Worm (Caenorhabditis elegans) whole organism, L1 larva: ENCODE data around the gene ptr-1.

ENCODE experiments used
- C16A3.4 ChIP-seq: fragments of 150-350 bp; optimal IDR thresholded peaks from 2 replicates; lab custom pipeline; 2014; ENCODE audit warnings: missing biosample characterization, missing genetic modification characterization
- egl-27 ChIP-seq, 2 experiments: fragments of 150-350 bp in 1 of 2; sonication (generic microtip); optimal IDR thresholded peaks; 3 replicates each; lab custom pipeline; 2017 to 2018; ENCODE audit warnings: missing biosample characterization in 2 of 2, missing genetic modification characterization in 2 of 2, missing genetic modification reagents in 2 of 2
- jun-1 ChIP-seq: fragments of 150-350 bp; optimal IDR thresholded peaks from 2 replicates; lab custom pipeline; 2014; ENCODE audit warnings: missing biosample characterization, missing genetic modification reagents, missing genetic modification characterization
- lin-13 ChIP-seq: fragments of 150-350 bp; optimal IDR thresholded peaks from 2 replicates; lab custom pipeline; 2014; ENCODE audit warnings: missing biosample characterization, missing genetic modification reagents, missing genetic modification characterization
- mdl-1 ChIP-seq, 2 experiments: fragments of 150-350 bp; optimal IDR thresholded peaks; 2 replicates each; lab custom pipeline; 2014 to 2017; ENCODE audit warnings: missing biosample characterization in 2 of 2, missing genetic modification characterization in 2 of 2, inconsistent platforms in 1 of 2
- mep-1 ChIP-seq: fragments of 150-350 bp; optimal IDR thresholded peaks from 2 replicates; lab custom pipeline; 2014; ENCODE audit warnings: missing biosample characterization, missing genetic modification characterization
- nhr-11 ChIP-seq: fragments of 150-350 bp; optimal IDR thresholded peaks from 2 replicates; lab custom pipeline; 2014; ENCODE audit warnings: missing biosample characterization, missing genetic modification characterization
- nhr-90 ChIP-seq: sonication (generic microtip); optimal IDR thresholded peaks from 2 replicates; lab custom pipeline; 2016; ENCODE audit warnings: mild to moderate bottlenecking, missing genetic modification characterization, missing compliant biosample characterization; ENCODE audit not compliant: poor library complexity
- snpc-4 ChIP-seq: fragments of 150-350 bp; optimal IDR thresholded peaks from 2 replicates; lab custom pipeline; 2014; ENCODE audit warnings: missing biosample characterization, missing genetic modification characterization

DNA sequence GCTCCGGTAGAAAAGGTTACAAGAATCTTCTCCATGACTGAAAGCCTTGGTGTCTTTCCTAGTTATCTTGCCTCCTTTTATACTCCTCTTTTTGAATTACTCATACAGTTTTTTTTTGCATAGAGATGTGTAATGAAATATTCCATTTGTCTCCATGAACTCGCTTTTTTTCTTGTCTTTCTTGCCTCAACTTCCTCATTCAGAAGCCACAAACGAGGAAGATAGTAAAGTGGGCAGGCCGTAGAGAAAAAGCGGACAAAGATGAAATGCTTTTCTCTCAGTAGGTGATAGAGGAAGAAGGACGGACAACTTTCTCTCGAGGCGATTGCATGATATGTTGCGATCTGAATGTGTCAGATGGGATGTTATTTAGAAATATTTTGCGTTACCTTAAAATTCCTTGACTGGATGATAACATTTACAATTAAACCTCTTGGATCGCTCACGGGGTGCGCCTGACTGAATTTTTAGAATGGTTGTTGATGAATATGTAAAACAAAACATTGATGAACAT, 18.5 kb downstream of the ptr-1 start, which contains the start of gene col-145:
- TF ChIP-seq egl-27 (tag; optimal IDR thresholded peaks at IDR 0.05; lab: Kevin White, UChicago) (no peak), jun-1 (tag; lab: Kevin White, UChicago) (no peak), mep-1 (tag; lab: Kevin White, UChicago) (no peak), snpc-4 (tag; lab: Kevin White, UChicago) (no peak), C16A3.4 (no peak), mdl-1 (tag; optimal IDR thresholded peaks at IDR 0.05; lab: Kevin White, UChicago) (no peak), nhr-11 (tag; lab: Kevin White, UChicago) (no peak), lin-13 (GFP tag; lab: Kevin White, UChicago) (no peak), nhr-90 (tag; lab: Kevin White, UChicago) (no peak)
